Worm (Caenorhabditis elegans) whole organism, L1 larva: Measurements from ENCODE around the gene nhr-76.

Experiments
- C04F5.9 ChIP-seq: sonication (generic microtip); optimal IDR thresholded peaks from 2 replicates; lab custom pipeline; 2016; ENCODE audit warnings: missing genetic modification characterization, missing compliant biosample characterization
- Y116A8C.19 ChIP-seq: sonication (generic microtip); optimal IDR thresholded peaks from 2 replicates; lab custom pipeline; 2016; ENCODE audit warnings: missing compliant biosample characterization, missing genetic modification characterization, borderline replicate concordance
- blmp-1 ChIP-seq: fragments of 150-350 bp; optimal IDR thresholded peaks from 2 replicates; lab custom pipeline; 2014; ENCODE audit warnings: missing biosample characterization, missing genetic modification characterization
- ceh-8 ChIP-seq: fragments of 200-800 bp; sonication (Bioruptor generic); optimal IDR thresholded peaks from 2 replicates; lab custom pipeline; 2018; ENCODE audit warnings: mild to moderate bottlenecking, missing genetic modification characterization, moderate library complexity, missing compliant biosample characterization
- ceh-88 ChIP-seq: fragments of 200-800 bp; sonication (Bioruptor generic); IDR thresholded peaks from 2 replicates; pipeline ENCODE4 v1.3.6; 2022; ENCODE audit warnings: missing genetic modification characterization, missing compliant biosample characterization
- ceh-90 ChIP-seq: sonication (generic microtip); optimal IDR thresholded peaks from 2 replicates; lab custom pipeline; 2016; ENCODE audit warnings: missing genetic modification characterization, missing compliant biosample characterization
- dsc-1 ChIP-seq: sonication (generic microtip); optimal IDR thresholded peaks from 2 replicates; lab custom pipeline; 2016; ENCODE audit warnings: mild to moderate bottlenecking, missing genetic modification characterization, missing compliant biosample characterization
- efl-1 ChIP-seq, 4 experiments: fragments of 150-350 bp; optimal IDR thresholded peaks in 3 of 4; peaks in 1 of 4; 1 replicate in 1 of 4; 2 replicates in 3 of 4; lab custom pipeline; 2014; ENCODE audit warnings: missing biosample characterization in 2 of 4, missing genetic modification characterization in 2 of 4, missing genetic modification reagents in 2 of 4
- egl-27 ChIP-seq, 2 experiments: fragments of 150-350 bp in 1 of 2; sonication (generic microtip); optimal IDR thresholded peaks; 3 replicates each; lab custom pipeline; 2017 to 2018; ENCODE audit warnings: missing biosample characterization in 2 of 2, missing genetic modification characterization in 2 of 2, missing genetic modification reagents in 2 of 2
- elt-2 ChIP-seq: sonication (generic microtip); optimal IDR thresholded peaks from 2 replicates; lab custom pipeline; 2016; ENCODE audit warnings: missing genetic modification characterization, mild to moderate bottlenecking, inconsistent platforms, missing compliant biosample characterization, missing genetic modification reagents
- elt-3 ChIP-seq, 6 experiments: fragments of 150-350 bp in 1 of 6; sonication (generic microtip); optimal IDR thresholded peaks; 2 replicates each; lab custom pipeline; 2017 to 2018; ENCODE audit warnings: missing biosample characterization in 6 of 6, missing genetic modification characterization in 6 of 6, inconsistent platforms in 1 of 6
- ets-5 ChIP-seq: fragments of 200-800 bp; sonication (Bioruptor generic); IDR thresholded peaks from 2 replicates; pipeline ENCODE4 v1.3.6; 2022; ENCODE audit warnings: missing genetic modification characterization, missing compliant biosample characterization
- fkh-4 ChIP-seq: sonication (generic microtip); optimal IDR thresholded peaks from 2 replicates; lab custom pipeline; 2016; ENCODE audit warnings: missing compliant biosample characterization, missing genetic modification characterization, borderline replicate concordance
- fos-1 ChIP-seq: fragments of 150-350 bp; optimal IDR thresholded peaks from 2 replicates; lab custom pipeline; 2014; ENCODE audit warnings: missing biosample characterization, missing genetic modification characterization
- grh-1 ChIP-seq: fragments of 200-800 bp; sonication (Bioruptor generic); IDR thresholded peaks from 2 replicates; pipeline ENCODE4 v1.3.6; 2022; ENCODE audit warnings: missing genetic modification reagents, missing genetic modification characterization, missing compliant biosample characterization
- irx-1 ChIP-seq: sonication (generic microtip); optimal IDR thresholded peaks from 2 replicates; lab custom pipeline; 2016; ENCODE audit warnings: missing genetic modification characterization, missing compliant biosample characterization
- isw-1 ChIP-seq: fragments of 200-800 bp; sonication (Bioruptor generic); IDR thresholded peaks from 2 replicates; pipeline ENCODE4 v1.3.6; 2022; ENCODE audit warnings: missing genetic modification characterization, missing compliant biosample characterization
- jun-1 ChIP-seq: fragments of 150-350 bp; optimal IDR thresholded peaks from 2 replicates; lab custom pipeline; 2014; ENCODE audit warnings: missing biosample characterization, missing genetic modification reagents, missing genetic modification characterization
- lin-13 ChIP-seq: fragments of 150-350 bp; optimal IDR thresholded peaks from 2 replicates; lab custom pipeline; 2014; ENCODE audit warnings: missing biosample characterization, missing genetic modification reagents, missing genetic modification characterization
- lin-14 ChIP-seq: fragments of 200-800 bp; sonication (Bioruptor generic); optimal IDR thresholded peaks from 2 replicates; lab custom pipeline; 2018; ENCODE audit warnings: mild to moderate bottlenecking, missing genetic modification characterization, moderate library complexity, missing compliant biosample characterization
- lin-35 ChIP-seq, 2 experiments: fragments of 150-350 bp; optimal IDR thresholded peaks; 2 replicates each; lab custom pipeline; 2014; ENCODE audit warnings: missing biosample characterization in 2 of 2, missing genetic modification characterization in 2 of 2, missing genetic modification reagents in 2 of 2
- lin-39 ChIP-seq: fragments of 150-350 bp; optimal IDR thresholded peaks from 2 replicates; lab custom pipeline; 2014; ENCODE audit warnings: missing biosample characterization, missing genetic modification reagents, missing genetic modification characterization
- lir-3 ChIP-seq: sonication (generic microtip); optimal IDR thresholded peaks from 2 replicates; lab custom pipeline; 2016; ENCODE audit warnings: mild to moderate bottlenecking, missing genetic modification characterization, moderate library complexity, missing compliant biosample characterization; ENCODE audit not compliant: poor library complexity
- lsy-2 ChIP-seq, 2 experiments: fragments of 150-350 bp; optimal IDR thresholded peaks; 2 replicates each; lab custom pipeline; 2014; ENCODE audit warnings: missing biosample characterization in 2 of 2, missing genetic modification characterization in 2 of 2
- mab-9 ChIP-seq: fragments of 200-800 bp; sonication (Bioruptor generic); IDR thresholded peaks from 2 replicates; pipeline ENCODE4 v1.3.6; 2022; ENCODE audit warnings: missing genetic modification reagents, missing genetic modification characterization, missing compliant biosample characterization
- mef-2 ChIP-seq: fragments of 150-350 bp; optimal IDR thresholded peaks from 2 replicates; lab custom pipeline; 2014; ENCODE audit warnings: missing biosample characterization, missing genetic modification characterization
- mep-1 ChIP-seq: fragments of 150-350 bp; optimal IDR thresholded peaks from 2 replicates; lab custom pipeline; 2014; ENCODE audit warnings: missing biosample characterization, missing genetic modification characterization
- nhr-12 ChIP-seq: sonication (generic microtip); optimal IDR thresholded peaks from 2 replicates; lab custom pipeline; 2017; ENCODE audit warnings: missing biosample characterization, missing genetic modification characterization
- nhr-28 ChIP-seq: fragments of 150-350 bp; optimal IDR thresholded peaks from 2 replicates; lab custom pipeline; 2014; ENCODE audit warnings: missing biosample characterization, missing genetic modification characterization
- nhr-71 ChIP-seq: sonication (generic microtip); optimal IDR thresholded peaks from 2 replicates; lab custom pipeline; 2016; ENCODE audit warnings: mild to moderate bottlenecking, missing genetic modification characterization, moderate library complexity, missing compliant biosample characterization
- nhr-76 ChIP-seq: sonication (generic microtip); optimal IDR thresholded peaks from 2 replicates; lab custom pipeline; 2017; ENCODE audit warnings: missing biosample characterization, missing genetic modification characterization
- nhr-85 ChIP-seq: sonication (generic microtip); peaks from one replicate; lab custom pipeline; 2016; ENCODE audit warnings: missing genetic modification characterization, inconsistent platforms, missing compliant biosample characterization
- pag-3 ChIP-seq: sonication (generic microtip); optimal IDR thresholded peaks from 2 replicates; lab custom pipeline; 2017; ENCODE audit warnings: missing genetic modification characterization, mild to moderate bottlenecking, missing compliant biosample characterization, antibody characterized with exemption, borderline replicate concordance; ENCODE audit not compliant: insufficient read depth
- pqm-1 ChIP-seq: sonication (generic microtip); optimal IDR thresholded peaks from 3 replicates; lab custom pipeline; 2017; ENCODE audit warnings: missing biosample characterization, missing genetic modification characterization
- rnt-1 ChIP-seq: sonication (generic microtip); optimal IDR thresholded peaks from 2 replicates; lab custom pipeline; 2016; ENCODE audit warnings: mild to moderate bottlenecking, missing genetic modification characterization, moderate library complexity, missing compliant biosample characterization
- skn-1 ChIP-seq: fragments of 150-350 bp; optimal IDR thresholded peaks from 2 replicates; lab custom pipeline; 2014; ENCODE audit warnings: missing biosample characterization, missing genetic modification characterization
- snpc-4 ChIP-seq: fragments of 150-350 bp; optimal IDR thresholded peaks from 2 replicates; lab custom pipeline; 2014; ENCODE audit warnings: missing biosample characterization, missing genetic modification characterization
- snu-23 ChIP-seq: sonication (generic microtip); optimal IDR thresholded peaks from 2 replicates; lab custom pipeline; 2016; ENCODE audit warnings: missing genetic modification characterization, missing compliant biosample characterization
- sptf-1 ChIP-seq: fragments of 150-350 bp; optimal IDR thresholded peaks from 2 replicates; lab custom pipeline; 2014; ENCODE audit warnings: missing biosample characterization, missing genetic modification characterization
- sup-37 ChIP-seq: fragments of 200-800 bp; sonication (Bioruptor generic); optimal IDR thresholded peaks from 2 replicates; lab custom pipeline; 2018; ENCODE audit warnings: mild to moderate bottlenecking, missing genetic modification characterization, missing compliant biosample characterization
- tbx-2 ChIP-seq: sonication (generic microtip); optimal IDR thresholded peaks from 2 replicates; lab custom pipeline; 2016; ENCODE audit warnings: missing genetic modification characterization, missing compliant biosample characterization
- tlp-1 ChIP-seq: fragments of 150-350 bp; optimal IDR thresholded peaks from 2 replicates; lab custom pipeline; 2014; ENCODE audit warnings: missing biosample characterization, missing genetic modification characterization
- unc-98 ChIP-seq: fragments of 200-800 bp; sonication (Bioruptor generic); IDR thresholded peaks from 2 replicates; pipeline ENCODE4 v1.3.6; 2022; ENCODE audit warnings: missing genetic modification characterization, missing compliant biosample characterization
- vab-15 ChIP-seq: sonication (generic microtip); optimal IDR thresholded peaks from 2 replicates; lab custom pipeline; 2017; ENCODE audit warnings: missing genotype, mild to moderate bottlenecking, missing genetic modification characterization, missing compliant biosample characterization
- zag-1 ChIP-seq: fragments of 150-350 bp; optimal IDR thresholded peaks from 2 replicates; lab custom pipeline; 2014; ENCODE audit warnings: missing biosample characterization, missing genetic modification characterization
- zip-4 ChIP-seq: fragments of 200-800 bp; sonication (Bioruptor generic); optimal IDR thresholded peaks from 2 replicates; lab custom pipeline; 2018; ENCODE audit warnings: mild to moderate bottlenecking, missing genetic modification characterization, moderate library complexity, missing compliant biosample characterization

nhr-76 gene

DNA sequence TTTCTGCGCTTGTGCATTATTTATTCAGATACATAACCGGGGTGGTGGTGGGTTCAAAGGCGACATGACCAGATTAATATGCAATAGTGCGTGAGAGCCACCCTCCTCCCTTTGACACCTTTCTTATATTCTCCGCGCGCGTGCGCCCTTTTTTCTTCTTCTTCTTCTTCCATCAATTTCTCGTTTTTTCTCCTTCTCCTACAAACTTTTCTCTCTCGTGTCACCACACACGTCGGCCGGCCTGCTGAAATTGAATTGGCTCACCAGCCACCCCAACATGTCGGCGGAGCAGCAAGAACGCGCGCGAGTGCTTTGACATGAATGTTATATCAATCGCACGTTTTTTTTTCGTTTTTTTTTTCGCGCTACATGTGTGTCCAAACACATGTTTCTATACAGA, 32.2 kb downstream of the nhr-76 start (continued):
- no peak for TF ChIP-seq zip-4 (GFP tag; lab: Kevin White, UChicago)
- no peak for TF ChIP-seq vab-15
- TF ChIP-seq skn-1, result no peak
- no peak for TF ChIP-seq blmp-1 (tag; lab: Kevin White, UChicago)
- TF ChIP-seq zag-1 (tag; lab: Kevin White, UChicago), result no peak
- TF ChIP-seq unc-98 (GFP tag; lab: Robert Waterston, UW), result no peak
- no peak for TF ChIP-seq lir-3 (tag; lab: Kevin White, UChicago)
- no peak for TF ChIP-seq irx-1 (tag; lab: Kevin White, UChicago)
- no peak for TF ChIP-seq tlp-1 (tag; lab: Kevin White, UChicago)
- no peak for TF ChIP-seq nhr-28 (tag; lab: Kevin White, UChicago)
- no peak for TF ChIP-seq Y116A8C.19 (tag; lab: Kevin White, UChicago)
- no peak for TF ChIP-seq lin-35 (GFP tag; optimal IDR thresholded peaks at IDR 0.05; lab: Kevin White, UChicago)
- no peak for TF ChIP-seq snpc-4 (tag; lab: Kevin White, UChicago)
- TF ChIP-seq ceh-90, result no peak
- no peak for TF ChIP-seq ets-5 (GFP tag; lab: Robert Waterston, UW)
- no peak for TF ChIP-seq fos-1
- no peak for TF ChIP-seq elt-2 (tag; lab: Kevin White, UChicago)
- TF ChIP-seq lin-13 (GFP tag; lab: Kevin White, UChicago), result no peak
- TF ChIP-seq isw-1 (GFP tag; lab: Robert Waterston, UW), result no peak
- no peak for TF ChIP-seq ceh-8
- TF ChIP-seq lin-14, result peak; percentile 64
- no peak for TF ChIP-seq jun-1 (tag; lab: Kevin White, UChicago)
- no peak for TF ChIP-seq tbx-2

DNA sequence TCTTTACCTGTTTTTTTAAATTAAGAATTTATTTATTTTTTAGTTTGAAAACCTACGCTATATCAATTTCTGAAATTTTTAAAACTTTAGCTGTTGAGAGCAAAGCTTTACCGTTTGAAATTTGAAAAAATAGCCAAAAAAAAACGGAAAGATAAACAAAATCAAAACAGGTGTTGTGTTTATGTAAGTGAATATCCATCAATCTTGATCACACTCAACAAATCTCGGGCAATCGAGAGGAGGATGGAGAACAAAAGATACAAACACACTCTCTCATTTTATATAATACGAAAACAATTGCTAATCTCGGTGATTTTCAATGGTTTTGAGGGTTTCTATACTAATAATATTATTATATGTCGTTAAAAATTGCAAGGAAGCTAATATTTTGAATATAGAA, 34.3 kb downstream of the nhr-76 start:
- TF ChIP-seq nhr-12 (tag; lab: Kevin White, UChicago) (no peak), ets-5 (GFP tag; lab: Robert Waterston, UW) (no peak), lir-3 (tag; lab: Kevin White, UChicago) (no peak), unc-98 (GFP tag; lab: Robert Waterston, UW) (no peak), skn-1 (no peak), fos-1 (no peak), nhr-76 (tag; lab: Kevin White, UChicago) (no peak), egl-27 (tag; optimal IDR thresholded peaks at IDR 0.05; lab: Kevin White, UChicago) (no peak), nhr-71 (tag; lab: Kevin White, UChicago) (no peak), sup-37 (GFP tag; lab: Kevin White, UChicago) (no peak), mab-9 (GFP tag; lab: Robert Waterston, UW) (no peak), C04F5.9 (tag; lab: Kevin White, UChicago) (no peak), ceh-88 (GFP tag; lab: Robert Waterston, UW) (no peak), dsc-1 (tag; lab: Kevin White, UChicago) (peak; percentile 61), rnt-1 (tag; lab: Kevin White, UChicago) (no peak), snu-23 (GFP tag; lab: Kevin White, UChicago) (no peak), blmp-1 (tag; lab: Kevin White, UChicago) (peak; percentile 15), mef-2 (tag; lab: Kevin White, UChicago) (no peak), elt-2 (tag; lab: Kevin White, UChicago) (no peak), pqm-1 (tag; lab: Kevin White, UChicago) (no peak), lin-35 (GFP tag; optimal IDR thresholded peaks at IDR 0.05; lab: Kevin White, UChicago) (no peak), lin-39 (tag; lab: Kevin White, UChicago) (peak; percentile 20), Y116A8C.19 (tag; lab: Kevin White, UChicago) (no peak)

- no peak for TF ChIP-seq fkh-4 (tag; lab: Kevin White, UChicago)
- no peak for TF ChIP-seq efl-1 (optimal IDR thresholded peaks at IDR 0.05; lab: Kevin White, UChicago)
- peak in 1 of 2 experiments; percentile 45 for TF ChIP-seq efl-1 (GFP tag; optimal IDR thresholded peaks at IDR 0.05 in 1 of 2; lab: Kevin White, UChicago)
- TF ChIP-seq lin-35 (GFP tag; optimal IDR thresholded peaks at IDR 0.05; lab: Kevin White, UChicago), result peak in 1 of 2 experiments; percentile 0
- TF ChIP-seq lsy-2 (tag; optimal IDR thresholded peaks at IDR 0.05; lab: Kevin White, UChicago), result peak in 1 of 2 experiments; percentile 54
- no peak for TF ChIP-seq sptf-1 (tag; lab: Kevin White, UChicago)
- TF ChIP-seq dsc-1 (tag; lab: Kevin White, UChicago), result peak; percentile 42
- peak in 1 of 6 experiments; percentile 47 for TF ChIP-seq elt-3 (tag; optimal IDR thresholded peaks at IDR 0.05; lab: Kevin White, UChicago)
- TF ChIP-seq nhr-85 (tag; lab: Kevin White, UChicago), result peak; percentile 85
- TF ChIP-seq pag-3 (tag; lab: Kevin White, UChicago), result peak; percentile 94
- TF ChIP-seq snu-23 (GFP tag; lab: Kevin White, UChicago), result peak; percentile 37
- no peak for TF ChIP-seq rnt-1 (tag; lab: Kevin White, UChicago)
- peak; percentile 63 for TF ChIP-seq blmp-1 (tag; lab: Kevin White, UChicago)
- TF ChIP-seq grh-1, result no peak
- no peak for TF ChIP-seq isw-1 (GFP tag; lab: Robert Waterston, UW)
- peak; percentile 82 for TF ChIP-seq lin-14
- peak; percentile 60 for TF ChIP-seq mep-1 (tag; lab: Kevin White, UChicago)
- TF ChIP-seq irx-1 (tag; lab: Kevin White, UChicago), result no peak
Measured at ce11 chrIV:664122-664521, 36.8 kb downstream of the nhr-76 start.
